Worm (Caenorhabditis elegans): Measurements from ENCODE around the gene C30B5.2.

- TF ChIP-seq nhr-12 (tag; optimal IDR thresholded peaks at IDR 0.05) (no peak), mab-5 (tag; optimal IDR thresholded peaks at IDR 0.05) (no peak), elt-3 (tag; optimal IDR thresholded peaks at IDR 0.05) (no peak), unc-62 (GFP tag; optimal IDR thresholded peaks at IDR 0.05) (no peak), bed-3 (GFP tag; optimal IDR thresholded peaks at IDR 0.05) (no peak), flh-1 (GFP tag; optimal IDR thresholded peaks at IDR 0.05) (no peak), ceh-83 (GFP tag; optimal IDR thresholded peaks at IDR 0.05) (no peak), nhr-237 (tag; optimal IDR thresholded peaks at IDR 0.05) (no peak), mls-2 (tag; optimal IDR thresholded peaks at IDR 0.05) (no peak), nhr-76 (tag; optimal IDR thresholded peaks at IDR 0.05) (no peak)
These were observed 11.1 kb downstream of the C30B5.2 start, which contains the start of gene daf-37 for ce11 chrII:6208116-6208515.

Data from whole organism, mixed stage, embryonic.